Worm (Caenorhabditis elegans) whole organism, L1 larva: Measurements from ENCODE around the gene M01B2.10.

ENCODE experiments used
- dpl-1 ChIP-seq, 3 experiments: fragments of 150-350 bp in 2 of 3; sonication (generic microtip) in 1 of 3; optimal IDR thresholded peaks; 2 replicates each; lab custom pipeline; 2014 to 2017; ENCODE audit warnings: missing biosample characterization in 3 of 3, missing genetic modification characterization in 3 of 3, missing genetic modification reagents in 3 of 3
- elt-3 ChIP-seq, 6 experiments: fragments of 150-350 bp in 1 of 6; sonication (generic microtip); optimal IDR thresholded peaks; 2 replicates each; lab custom pipeline; 2017 to 2018; ENCODE audit warnings: missing biosample characterization in 6 of 6, missing genetic modification characterization in 6 of 6, inconsistent platforms in 1 of 6
- jun-1 ChIP-seq: fragments of 150-350 bp; optimal IDR thresholded peaks from 2 replicates; lab custom pipeline; 2014; ENCODE audit warnings: missing biosample characterization, missing genetic modification reagents, missing genetic modification characterization
- mdl-1 ChIP-seq, 2 experiments: fragments of 150-350 bp; optimal IDR thresholded peaks; 2 replicates each; lab custom pipeline; 2014 to 2017; ENCODE audit warnings: missing biosample characterization in 2 of 2, missing genetic modification characterization in 2 of 2, inconsistent platforms in 1 of 2
- unc-62 ChIP-seq: fragments of 150-350 bp; optimal IDR thresholded peaks from 2 replicates; lab custom pipeline; 2014; ENCODE audit warnings: missing biosample characterization, missing genetic modification reagents, missing genetic modification characterization

DNA sequence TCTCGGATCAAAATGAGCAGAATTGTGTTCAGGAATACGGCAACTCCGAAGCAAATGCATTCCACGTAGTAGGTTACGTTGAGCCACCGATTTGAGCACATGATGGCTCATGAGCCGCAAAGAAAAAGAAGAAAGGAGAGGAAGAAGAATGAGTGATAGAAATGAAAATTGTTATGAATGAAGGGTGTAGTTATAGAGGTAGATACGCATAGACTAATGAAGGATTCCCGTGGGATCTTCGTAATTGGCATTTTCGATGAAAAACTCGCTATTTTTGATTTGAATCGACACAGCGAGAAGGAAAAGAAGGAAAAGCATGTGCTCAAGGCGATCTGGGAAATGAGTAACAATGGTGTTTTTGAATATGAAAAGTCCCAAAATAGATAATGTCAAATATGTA lies 31.6 kb upstream of the M01B2.10 start, which contains the start of gene str-96:
- TF ChIP-seq mdl-1 (tag; optimal IDR thresholded peaks at IDR 0.05; lab: Kevin White, UChicago) = no peak
- no peak for TF ChIP-seq jun-1 (tag; lab: Kevin White, UChicago)
- no peak for TF ChIP-seq dpl-1 (GFP tag; optimal IDR thresholded peaks at IDR 0.05; lab: Kevin White, UChicago)
- no peak for TF ChIP-seq unc-62
- TF ChIP-seq elt-3 (tag; optimal IDR thresholded peaks at IDR 0.05; lab: Kevin White, UChicago) = no peak
